Worm (Caenorhabditis elegans) whole organism, L1 larva: Measurements from ENCODE around the gene Y49F6B.8.

ENCODE experiments used
- C16A3.4 ChIP-seq: fragments of 150-350 bp; optimal IDR thresholded peaks from 2 replicates; lab custom pipeline; 2014; ENCODE audit warnings: missing biosample characterization, missing genetic modification characterization
- Y116A8C.19 ChIP-seq: sonication (generic microtip); optimal IDR thresholded peaks from 2 replicates; lab custom pipeline; 2016; ENCODE audit warnings: missing compliant biosample characterization, missing genetic modification characterization, borderline replicate concordance
- blmp-1 ChIP-seq: fragments of 150-350 bp; optimal IDR thresholded peaks from 2 replicates; lab custom pipeline; 2014; ENCODE audit warnings: missing biosample characterization, missing genetic modification characterization
- ceh-8 ChIP-seq: fragments of 200-800 bp; sonication (Bioruptor generic); optimal IDR thresholded peaks from 2 replicates; lab custom pipeline; 2018; ENCODE audit warnings: mild to moderate bottlenecking, missing genetic modification characterization, moderate library complexity, missing compliant biosample characterization
- ceh-82 ChIP-seq, 3 experiments: fragments of 150-350 bp in 1 of 3; sonication (generic microtip) in 2 of 3; optimal IDR thresholded peaks; 2 replicates each; lab custom pipeline; 2014 to 2017; ENCODE audit warnings: missing biosample characterization in 3 of 3, missing genetic modification characterization in 3 of 3
- ceh-90 ChIP-seq: sonication (generic microtip); optimal IDR thresholded peaks from 2 replicates; lab custom pipeline; 2016; ENCODE audit warnings: missing genetic modification characterization, missing compliant biosample characterization
- ces-1 ChIP-seq: fragments of 150-350 bp; optimal IDR thresholded peaks from 2 replicates; lab custom pipeline; 2014; ENCODE audit warnings: missing biosample characterization, missing genetic modification reagents, missing genetic modification characterization
- dpl-1 ChIP-seq, 3 experiments: fragments of 150-350 bp in 2 of 3; sonication (generic microtip) in 1 of 3; optimal IDR thresholded peaks; 2 replicates each; lab custom pipeline; 2014 to 2017; ENCODE audit warnings: missing biosample characterization in 3 of 3, missing genetic modification characterization in 3 of 3, missing genetic modification reagents in 3 of 3
- dsc-1 ChIP-seq: sonication (generic microtip); optimal IDR thresholded peaks from 2 replicates; lab custom pipeline; 2016; ENCODE audit warnings: mild to moderate bottlenecking, missing genetic modification characterization, missing compliant biosample characterization
- efl-1 ChIP-seq, 4 experiments: fragments of 150-350 bp; optimal IDR thresholded peaks in 3 of 4; peaks in 1 of 4; 1 replicate in 1 of 4; 2 replicates in 3 of 4; lab custom pipeline; 2014; ENCODE audit warnings: missing biosample characterization in 2 of 4, missing genetic modification characterization in 2 of 4, missing genetic modification reagents in 2 of 4
- efl-3 ChIP-seq: fragments of 200-800 bp; sonication (Bioruptor generic); optimal IDR thresholded peaks from 2 replicates; lab custom pipeline; 2018; ENCODE audit warnings: mild to moderate bottlenecking, missing genetic modification characterization, missing compliant biosample characterization
- egl-13 ChIP-seq: sonication (generic microtip); optimal IDR thresholded peaks from 2 replicates; lab custom pipeline; 2016; ENCODE audit warnings: missing genotype, missing genetic modification reagents, missing genetic modification characterization, missing compliant biosample characterization
- elt-2 ChIP-seq: sonication (generic microtip); optimal IDR thresholded peaks from 2 replicates; lab custom pipeline; 2016; ENCODE audit warnings: missing genetic modification characterization, mild to moderate bottlenecking, inconsistent platforms, missing compliant biosample characterization, missing genetic modification reagents
- elt-3 ChIP-seq, 6 experiments: fragments of 150-350 bp in 1 of 6; sonication (generic microtip); optimal IDR thresholded peaks; 2 replicates each; lab custom pipeline; 2017 to 2018; ENCODE audit warnings: missing biosample characterization in 6 of 6, missing genetic modification characterization in 6 of 6, inconsistent platforms in 1 of 6
- grh-1 ChIP-seq: fragments of 200-800 bp; sonication (Bioruptor generic); IDR thresholded peaks from 2 replicates; pipeline ENCODE4 v1.3.6; 2022; ENCODE audit warnings: missing genetic modification reagents, missing genetic modification characterization, missing compliant biosample characterization
- hlh-4 ChIP-seq: sonication (generic microtip); optimal IDR thresholded peaks from 2 replicates; lab custom pipeline; 2016; ENCODE audit warnings: mild to moderate bottlenecking, missing genetic modification characterization, missing compliant biosample characterization
- jun-1 ChIP-seq: fragments of 150-350 bp; optimal IDR thresholded peaks from 2 replicates; lab custom pipeline; 2014; ENCODE audit warnings: missing biosample characterization, missing genetic modification reagents, missing genetic modification characterization
- lin-13 ChIP-seq: fragments of 150-350 bp; optimal IDR thresholded peaks from 2 replicates; lab custom pipeline; 2014; ENCODE audit warnings: missing biosample characterization, missing genetic modification reagents, missing genetic modification characterization
- lin-14 ChIP-seq: fragments of 200-800 bp; sonication (Bioruptor generic); optimal IDR thresholded peaks from 2 replicates; lab custom pipeline; 2018; ENCODE audit warnings: mild to moderate bottlenecking, missing genetic modification characterization, moderate library complexity, missing compliant biosample characterization
- lin-35 ChIP-seq, 2 experiments: fragments of 150-350 bp; optimal IDR thresholded peaks; 2 replicates each; lab custom pipeline; 2014; ENCODE audit warnings: missing biosample characterization in 2 of 2, missing genetic modification characterization in 2 of 2, missing genetic modification reagents in 2 of 2
- mep-1 ChIP-seq: fragments of 150-350 bp; optimal IDR thresholded peaks from 2 replicates; lab custom pipeline; 2014; ENCODE audit warnings: missing biosample characterization, missing genetic modification characterization
- nhr-11 ChIP-seq: fragments of 150-350 bp; optimal IDR thresholded peaks from 2 replicates; lab custom pipeline; 2014; ENCODE audit warnings: missing biosample characterization, missing genetic modification characterization
- nhr-19 ChIP-seq: fragments of 200-800 bp; sonication (Bioruptor generic); conservative IDR thresholded peaks from 2 replicates; pipeline ENCODE4 v1.3.6; 2022; ENCODE audit warnings: missing genetic modification characterization, missing compliant biosample characterization
- nhr-20 ChIP-seq: sonication (generic microtip); optimal IDR thresholded peaks from 2 replicates; lab custom pipeline; 2016; ENCODE audit warnings: mild to moderate bottlenecking, missing genetic modification characterization, missing compliant biosample characterization
- nhr-237 ChIP-seq: fragments of 150-350 bp; optimal IDR thresholded peaks from 2 replicates; lab custom pipeline; 2014; ENCODE audit warnings: missing biosample characterization, missing genetic modification characterization
- nhr-47 ChIP-seq: sonication (generic microtip); optimal IDR thresholded peaks from 2 replicates; lab custom pipeline; 2016; ENCODE audit warnings: mild to moderate bottlenecking, missing genetic modification characterization, moderate library complexity, missing compliant biosample characterization
- nhr-71 ChIP-seq: sonication (generic microtip); optimal IDR thresholded peaks from 2 replicates; lab custom pipeline; 2016; ENCODE audit warnings: mild to moderate bottlenecking, missing genetic modification characterization, moderate library complexity, missing compliant biosample characterization
- nhr-76 ChIP-seq: sonication (generic microtip); optimal IDR thresholded peaks from 2 replicates; lab custom pipeline; 2017; ENCODE audit warnings: missing biosample characterization, missing genetic modification characterization
- nhr-85 ChIP-seq: sonication (generic microtip); peaks from one replicate; lab custom pipeline; 2016; ENCODE audit warnings: missing genetic modification characterization, inconsistent platforms, missing compliant biosample characterization
- nhr-90 ChIP-seq: sonication (generic microtip); optimal IDR thresholded peaks from 2 replicates; lab custom pipeline; 2016; ENCODE audit warnings: mild to moderate bottlenecking, missing genetic modification characterization, missing compliant biosample characterization; ENCODE audit not compliant: poor library complexity
- pag-3 ChIP-seq: sonication (generic microtip); optimal IDR thresholded peaks from 2 replicates; lab custom pipeline; 2017; ENCODE audit warnings: missing genetic modification characterization, mild to moderate bottlenecking, missing compliant biosample characterization, antibody characterized with exemption, borderline replicate concordance; ENCODE audit not compliant: insufficient read depth
- pqm-1 ChIP-seq: sonication (generic microtip); optimal IDR thresholded peaks from 3 replicates; lab custom pipeline; 2017; ENCODE audit warnings: missing biosample characterization, missing genetic modification characterization
- rnt-1 ChIP-seq: sonication (generic microtip); optimal IDR thresholded peaks from 2 replicates; lab custom pipeline; 2016; ENCODE audit warnings: mild to moderate bottlenecking, missing genetic modification characterization, moderate library complexity, missing compliant biosample characterization
- snpc-4 ChIP-seq: fragments of 150-350 bp; optimal IDR thresholded peaks from 2 replicates; lab custom pipeline; 2014; ENCODE audit warnings: missing biosample characterization, missing genetic modification characterization
- snu-23 ChIP-seq: sonication (generic microtip); optimal IDR thresholded peaks from 2 replicates; lab custom pipeline; 2016; ENCODE audit warnings: missing genetic modification characterization, missing compliant biosample characterization
- sox-4 ChIP-seq: sonication (generic microtip); optimal IDR thresholded peaks from 2 replicates; lab custom pipeline; 2016; ENCODE audit warnings: missing genetic modification characterization, missing compliant biosample characterization
- sup-37 ChIP-seq: fragments of 200-800 bp; sonication (Bioruptor generic); optimal IDR thresholded peaks from 2 replicates; lab custom pipeline; 2018; ENCODE audit warnings: mild to moderate bottlenecking, missing genetic modification characterization, missing compliant biosample characterization
- tbx-2 ChIP-seq: sonication (generic microtip); optimal IDR thresholded peaks from 2 replicates; lab custom pipeline; 2016; ENCODE audit warnings: missing genetic modification characterization, missing compliant biosample characterization
- tlp-1 ChIP-seq: fragments of 150-350 bp; optimal IDR thresholded peaks from 2 replicates; lab custom pipeline; 2014; ENCODE audit warnings: missing biosample characterization, missing genetic modification characterization
- unc-130 ChIP-seq: fragments of 150-350 bp; optimal IDR thresholded peaks from 2 replicates; lab custom pipeline; 2017; ENCODE audit warnings: missing biosample characterization, missing genetic modification characterization, inconsistent platforms
- unc-62 ChIP-seq: fragments of 150-350 bp; optimal IDR thresholded peaks from 2 replicates; lab custom pipeline; 2014; ENCODE audit warnings: missing biosample characterization, missing genetic modification reagents, missing genetic modification characterization
- xbp-1 ChIP-seq: sonication (generic microtip); optimal IDR thresholded peaks from 2 replicates; lab custom pipeline; 2016; ENCODE audit warnings: missing genetic modification characterization, missing compliant biosample characterization
- zag-1 ChIP-seq: fragments of 150-350 bp; optimal IDR thresholded peaks from 2 replicates; lab custom pipeline; 2014; ENCODE audit warnings: missing biosample characterization, missing genetic modification characterization
- zip-4 ChIP-seq: fragments of 200-800 bp; sonication (Bioruptor generic); optimal IDR thresholded peaks from 2 replicates; lab custom pipeline; 2018; ENCODE audit warnings: mild to moderate bottlenecking, missing genetic modification characterization, moderate library complexity, missing compliant biosample characterization

The Y49F6B.8 gene

DNA sequence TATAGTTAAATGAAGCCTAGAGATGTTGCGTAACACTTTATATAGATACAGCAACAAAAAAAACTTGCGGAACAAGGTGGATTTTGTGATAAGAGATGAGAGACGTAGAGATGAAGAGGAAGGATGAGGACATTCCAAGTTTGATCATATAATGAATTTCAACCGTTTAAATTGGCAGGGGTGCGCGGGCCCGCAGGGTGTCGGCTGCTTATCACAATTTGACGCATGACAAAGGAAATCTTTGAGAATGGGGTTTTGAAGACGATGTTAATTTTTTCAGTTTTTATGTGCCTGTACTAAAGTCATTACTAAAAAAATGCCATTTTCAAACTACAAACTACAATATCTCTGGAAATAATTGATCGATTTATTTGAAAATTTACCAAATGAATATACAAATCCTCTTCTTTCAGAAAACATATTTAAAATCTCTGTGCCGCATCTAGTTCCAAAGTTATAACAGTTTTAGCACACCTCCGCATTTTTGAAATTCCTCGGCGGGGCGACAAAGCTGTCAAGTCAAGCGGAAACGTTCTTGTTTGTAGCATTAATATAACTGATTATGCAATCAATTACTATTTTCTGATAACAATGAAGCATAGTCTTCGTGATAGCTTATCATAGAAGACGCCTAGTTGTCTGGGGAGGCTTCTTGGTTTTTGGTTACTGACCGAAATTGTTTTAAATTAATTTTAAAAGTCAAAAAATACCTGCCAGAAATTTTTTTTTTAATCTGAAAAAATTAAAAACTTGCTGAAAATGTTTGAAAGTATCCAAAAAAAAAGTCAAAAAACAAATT, 41.4 kb downstream of the Y49F6B.8 start:
- TF ChIP-seq tlp-1 (tag; lab: Kevin White, UChicago) (peak; percentile 57), lin-13 (GFP tag; lab: Kevin White, UChicago) (no peak), unc-62 (no peak), Y116A8C.19 (no peak), egl-13 (tag; lab: Kevin White, UChicago) (no peak), unc-130 (tag; lab: Kevin White, UChicago) (no peak), nhr-85 (no peak), efl-3 (GFP tag; lab: Kevin White, UChicago) (no peak), C16A3.4 (no peak), zip-4 (GFP tag; lab: Kevin White, UChicago) (no peak), elt-2 (peak; percentile 86), ces-1 (no peak), snpc-4 (peak; percentile 59), grh-1 (GFP tag; lab: Robert Waterston, UW) (no peak)

DNA sequence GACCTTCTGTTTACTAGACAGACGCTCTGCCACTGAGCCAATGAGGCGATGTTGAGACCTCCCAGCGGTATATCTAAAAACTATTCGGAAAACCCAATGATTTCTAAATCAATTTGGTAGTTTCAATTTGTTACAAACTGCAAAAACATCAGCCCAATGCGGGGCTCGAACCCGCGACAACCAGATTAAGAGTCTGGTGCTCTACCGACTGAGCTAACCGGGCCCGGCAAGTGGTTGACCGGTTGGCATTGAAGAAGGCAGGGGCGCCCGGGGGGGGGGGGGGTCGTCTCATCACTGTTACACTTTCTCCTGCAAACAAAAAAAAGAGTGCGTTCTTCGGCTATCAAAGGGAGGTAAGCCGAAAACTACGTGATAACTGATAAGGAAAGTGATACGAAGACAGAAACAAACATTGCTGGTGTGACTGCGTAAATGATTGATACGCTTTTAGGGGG, 42.2 kb downstream of the Y49F6B.8 start:
- no peak for TF ChIP-seq egl-13 (tag; lab: Kevin White, UChicago)
- no peak for TF ChIP-seq ceh-90 (tag; lab: Kevin White, UChicago)
- TF ChIP-seq efl-1 (optimal IDR thresholded peaks at IDR 0.05; lab: Kevin White, UChicago): peak in 1 of 2 experiments; percentile 20
- no peak for TF ChIP-seq efl-1 (GFP tag; optimal IDR thresholded peaks at IDR 0.05 in 1 of 2; lab: Kevin White, UChicago)
- no peak for TF ChIP-seq pag-3 (tag; lab: Kevin White, UChicago)
- TF ChIP-seq snpc-4: no peak
- TF ChIP-seq sox-4 (tag; lab: Kevin White, UChicago): no peak
- TF ChIP-seq ceh-82 (tag; optimal IDR thresholded peaks at IDR 0.05; lab: Kevin White, UChicago): peak in 1 of 3 experiments; percentile 3
- no peak for TF ChIP-seq nhr-237 (tag; lab: Kevin White, UChicago)
- TF ChIP-seq mep-1: peak; percentile 16
- peak; percentile 10 for TF ChIP-seq sup-37 (GFP tag; lab: Kevin White, UChicago)
- TF ChIP-seq nhr-20: peak; percentile 39
- peak; percentile 97 for TF ChIP-seq elt-2
- peak; percentile 60 for TF ChIP-seq lin-14 (GFP tag; lab: Kevin White, UChicago)
- TF ChIP-seq nhr-47 (tag; lab: Kevin White, UChicago): peak; percentile 64
- TF ChIP-seq nhr-90: peak; percentile 75
- no peak for TF ChIP-seq nhr-11 (tag; lab: Kevin White, UChicago)
- TF ChIP-seq xbp-1 (tag; lab: Kevin White, UChicago): peak; percentile 4
- TF ChIP-seq nhr-19: peak; percentile 64
- TF ChIP-seq grh-1 (GFP tag; lab: Robert Waterston, UW): 0 out of 2 replicates have a peak, but pooled peaks have one; percentile 6
- peak; percentile 66 for TF ChIP-seq blmp-1
- TF ChIP-seq dpl-1 (GFP tag; optimal IDR thresholded peaks at IDR 0.05; lab: Kevin White, UChicago): peak in 1 of 3 experiments; percentile 3
- TF ChIP-seq snu-23 (GFP tag; lab: Kevin White, UChicago): peak; percentile 38
- no peak for TF ChIP-seq ces-1
- no peak for TF ChIP-seq hlh-4 (tag; lab: Kevin White, UChicago)
- peak in 1 of 2 experiments; percentile 54 for TF ChIP-seq lin-35 (GFP tag; optimal IDR thresholded peaks at IDR 0.05; lab: Kevin White, UChicago)
- TF ChIP-seq jun-1 (tag; lab: Kevin White, UChicago): peak; percentile 6
- peak; percentile 60 for TF ChIP-seq nhr-71
- TF ChIP-seq rnt-1 (tag; lab: Kevin White, UChicago): peak; percentile 51
- TF ChIP-seq nhr-76 (tag; lab: Kevin White, UChicago): no peak
- TF ChIP-seq tlp-1 (tag; lab: Kevin White, UChicago): peak; percentile 62
- no peak for TF ChIP-seq ceh-8 (GFP tag; lab: Kevin White, UChicago)
- TF ChIP-seq elt-3 (tag; optimal IDR thresholded peaks at IDR 0.05; lab: Kevin White, UChicago): peak in 3 of 6 experiments; percentile 45 to 62 (median 46)
- TF ChIP-seq zag-1: no peak
- peak; percentile 57 for TF ChIP-seq nhr-85
- peak; percentile 43 for TF ChIP-seq pqm-1 (tag; lab: Kevin White, UChicago)
- peak; percentile 22 for TF ChIP-seq tbx-2 (tag; lab: Kevin White, UChicago)
- TF ChIP-seq dsc-1 (tag; lab: Kevin White, UChicago): no peak
- no peak for TF ChIP-seq unc-62
